Worm (Caenorhabditis elegans): ENCODE data around the gene clec-74.

clec-74 gene

DNA sequence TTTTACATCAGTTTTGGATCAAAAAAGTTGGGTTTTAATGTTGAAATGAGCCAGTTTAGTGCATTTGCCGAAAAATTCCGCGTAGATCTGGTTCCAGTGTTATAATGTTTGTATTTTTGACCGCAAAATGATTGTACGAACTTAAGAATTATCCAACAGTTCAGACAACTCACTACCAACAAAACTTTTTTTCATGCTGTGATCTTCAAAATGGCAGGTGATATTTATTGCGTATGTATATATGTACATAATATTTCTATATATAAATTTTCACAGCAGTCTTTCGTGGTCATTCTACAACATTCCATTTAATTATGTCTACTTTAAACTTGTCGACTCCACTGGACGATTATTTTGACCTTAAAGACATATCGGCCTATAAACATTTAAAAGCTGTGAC lies 41.5 kb upstream of the clec-74 start, which contains the start of gene srz-20:
Gene srz-20 (plus strand): TSS at position 301 of the 400 bp plus-strand sequence.
- TF ChIP-seq lin-13 (tag; optimal IDR thresholded peaks at IDR 0.05), result no peak
- no peak for TF ChIP-seq sem-2 (GFP tag; optimal IDR thresholded peaks at IDR 0.05)
- no peak for TF ChIP-seq nhr-76 (tag; optimal IDR thresholded peaks at IDR 0.05)
- no peak for TF ChIP-seq ceh-83 (GFP tag; optimal IDR thresholded peaks at IDR 0.05)
- TF ChIP-seq mab-5 (tag; optimal IDR thresholded peaks at IDR 0.05), result no peak
- no peak for TF ChIP-seq nhr-237 (tag; optimal IDR thresholded peaks at IDR 0.05)
- TF ChIP-seq elt-3 (tag; optimal IDR thresholded peaks at IDR 0.05), result no peak
- TF ChIP-seq zip-8 (tag; optimal IDR thresholded peaks at IDR 0.05), result no peak
- TF ChIP-seq drap-1 (GFP tag; optimal IDR thresholded peaks at IDR 0.05), result no peak
- TF ChIP-seq nhr-12 (tag; optimal IDR thresholded peaks at IDR 0.05), result no peak
- TF ChIP-seq mep-1 (tag; optimal IDR thresholded peaks at IDR 0.05), result no peak
- no peak for TF ChIP-seq sptf-1 (tag; optimal IDR thresholded peaks at IDR 0.05)

DNA sequence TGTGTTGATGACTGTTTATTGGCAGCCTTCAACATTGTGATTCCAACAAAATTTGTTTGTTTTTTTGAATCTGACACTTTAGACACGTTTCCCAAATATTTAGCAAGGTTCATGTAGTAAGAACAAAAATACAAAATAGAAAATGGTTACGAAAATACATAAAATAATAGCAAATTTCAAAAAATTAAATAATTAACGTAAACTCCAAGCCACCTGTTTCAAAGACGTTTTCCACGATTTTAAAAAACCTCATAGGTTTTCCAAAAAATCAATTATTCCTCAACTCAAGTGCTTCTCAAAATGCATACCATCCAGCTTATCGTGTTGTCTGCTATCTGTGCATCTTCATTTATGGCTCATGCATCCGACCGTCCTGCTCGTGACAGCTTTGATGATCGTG lies 39.4 kb upstream of the clec-74 start, which contains the start of gene F56D6.14:
Gene F56D6.14 (plus strand): TSS at position 301 of the 400 bp plus-strand sequence.
- TF ChIP-seq elt-3 (tag; optimal IDR thresholded peaks at IDR 0.05), result no peak
- no peak for TF ChIP-seq elt-1 (tag; optimal IDR thresholded peaks at IDR 0.05; ENCODE audit: borderline replicate concordance, insufficient read depth)
- TF ChIP-seq drap-1 (GFP tag; optimal IDR thresholded peaks at IDR 0.05), result no peak
- no peak for TF ChIP-seq nhr-28 (tag; optimal IDR thresholded peaks at IDR 0.05)
- no peak for TF ChIP-seq ztf-11 (tag; optimal IDR thresholded peaks at IDR 0.05)
- no peak for TF ChIP-seq flh-1 (GFP tag; optimal IDR thresholded peaks at IDR 0.05)
- no peak for TF ChIP-seq mls-2 (tag; optimal IDR thresholded peaks at IDR 0.05)
- TF ChIP-seq mep-1 (tag; optimal IDR thresholded peaks at IDR 0.05), result no peak
- no peak for TF ChIP-seq nhr-12 (tag; optimal IDR thresholded peaks at IDR 0.05)

DNA sequence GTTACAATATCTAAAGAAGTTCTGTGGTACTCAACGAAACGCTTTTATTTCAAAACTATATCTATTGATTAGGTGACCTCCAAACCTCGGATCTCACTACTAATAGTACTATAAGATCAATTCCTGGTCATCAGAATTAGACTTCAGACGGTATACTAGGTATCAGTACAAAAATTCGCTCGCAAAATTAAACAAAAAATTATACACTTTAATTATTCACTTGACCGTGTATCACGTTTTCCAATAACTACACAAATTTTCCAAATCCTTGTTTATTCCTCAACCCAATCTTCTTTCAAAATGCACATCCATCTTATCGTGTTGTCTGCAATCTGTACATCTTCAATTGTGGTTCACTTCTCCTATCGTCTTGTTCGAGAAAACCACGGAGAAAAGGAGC lies 38.6 kb upstream of the clec-74 start, which contains the start of gene F56D6.23:
Gene F56D6.23 (plus strand): TSS at position 301 of the 400 bp plus-strand sequence.
- TF ChIP-seq flh-1 (GFP tag; optimal IDR thresholded peaks at IDR 0.05) (no peak), lsy-2 (tag; optimal IDR thresholded peaks at IDR 0.05) (no peak), sem-2 (GFP tag; optimal IDR thresholded peaks at IDR 0.05) (no peak), hlh-1 (tag; optimal IDR thresholded peaks at IDR 0.05) (no peak), ham-2 (GFP tag; optimal IDR thresholded peaks at IDR 0.05) (no peak), nhr-12 (tag; optimal IDR thresholded peaks at IDR 0.05) (no peak), tbx-8 (GFP tag; optimal IDR thresholded peaks at IDR 0.05) (no peak), ces-1 (GFP tag; optimal IDR thresholded peaks at IDR 0.05) (no peak), lin-13 (tag; optimal IDR thresholded peaks at IDR 0.05) (no peak), unc-120 (tag; optimal IDR thresholded peaks at IDR 0.05; ENCODE audit: poor library complexity, severe bottlenecking) (no peak), pha-4 (tag; optimal IDR thresholded peaks at IDR 0.05) (no peak), ceh-39 (tag; optimal IDR thresholded peaks at IDR 0.05) (no peak), blmp-1 (tag; optimal IDR thresholded peaks at IDR 0.05) (no peak)

DNA sequence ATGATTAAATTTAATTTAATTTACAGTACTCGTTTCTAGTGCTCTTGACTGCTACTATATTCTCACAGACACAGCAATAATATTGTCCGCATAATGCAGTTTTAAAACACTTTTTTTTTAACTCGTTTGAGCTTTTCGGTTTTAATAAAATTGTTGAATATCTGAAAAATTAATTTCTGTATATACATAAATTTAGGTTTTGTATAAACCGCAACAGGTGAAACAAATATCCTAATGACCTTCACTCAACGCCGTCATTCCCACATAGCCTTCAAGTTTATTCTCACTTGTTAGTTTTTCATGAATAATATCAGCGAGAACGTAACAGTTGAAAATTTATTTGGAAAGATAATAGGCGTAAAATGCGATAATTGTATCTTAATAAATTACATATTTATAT lies 37.3 kb upstream of the clec-74 start, which contains the start of gene srz-19:
Gene srz-19 (plus strand): TSS at position 301 of the 400 bp plus-strand sequence.
- TF ChIP-seq unc-120 (tag; optimal IDR thresholded peaks at IDR 0.05; ENCODE audit: poor library complexity, severe bottlenecking) (no peak), nhr-12 (tag; optimal IDR thresholded peaks at IDR 0.05) (no peak)

DNA sequence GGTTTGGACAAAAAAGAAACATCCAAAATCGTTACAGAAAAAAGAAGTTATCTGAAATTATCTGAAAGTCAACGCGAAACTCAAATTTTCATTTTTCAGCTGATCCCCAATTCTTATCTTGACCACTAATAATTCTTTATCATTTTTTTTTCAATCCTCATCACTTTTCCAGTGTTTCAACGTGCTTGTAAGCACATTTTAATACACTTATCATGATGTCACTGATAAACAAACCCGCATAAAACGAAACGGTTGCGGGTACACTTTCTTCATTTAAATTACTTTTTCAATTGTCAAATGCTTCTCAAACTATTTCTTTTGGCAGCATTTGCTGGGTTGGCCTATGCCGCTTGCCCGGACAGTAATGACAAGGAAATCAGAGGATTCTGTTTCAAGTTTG lies 34.9 kb upstream of the clec-74 start, which contains the start of gene clec-67:
Gene clec-67 (plus strand): TSS at position 268 of the 400 bp plus-strand sequence.
- no peak for TF ChIP-seq flh-1 (GFP tag; optimal IDR thresholded peaks at IDR 0.05)
- no peak for TF ChIP-seq drap-1 (GFP tag; optimal IDR thresholded peaks at IDR 0.05)
- no peak for TF ChIP-seq elt-1 (tag; optimal IDR thresholded peaks at IDR 0.05; ENCODE audit: borderline replicate concordance, insufficient read depth)

DNA sequence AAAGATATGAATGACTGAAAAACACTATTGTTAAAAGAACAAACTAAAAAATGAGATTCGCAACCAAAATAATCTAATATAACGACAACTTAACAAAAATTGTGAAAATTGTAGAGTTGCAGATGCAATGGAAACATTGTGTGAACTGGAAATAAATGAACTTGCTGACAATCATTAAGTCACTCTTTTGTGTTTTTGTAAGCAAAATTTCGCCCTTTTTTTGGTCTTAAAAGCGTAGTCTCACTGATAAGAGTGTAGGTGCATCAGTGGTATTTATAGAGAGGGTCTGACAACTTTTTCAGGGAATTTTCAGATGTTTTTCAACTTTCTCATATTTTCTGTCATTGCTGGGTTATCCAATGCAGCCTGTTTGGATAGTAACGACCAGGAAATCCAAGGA lies 30.7 kb upstream of the clec-74 start, which contains the start of gene clec-68:
Gene clec-68 (plus strand): TSS at position 301 of the 400 bp plus-strand sequence.
- TF ChIP-seq unc-39 (tag; optimal IDR thresholded peaks at IDR 0.05) (no peak), ceh-43 (GFP tag; optimal IDR thresholded peaks at IDR 0.05) (no peak), lin-13 (tag; optimal IDR thresholded peaks at IDR 0.05) (no peak), lin-32 (GFP tag; optimal IDR thresholded peaks at IDR 0.05) (no peak), ces-1 (GFP tag; optimal IDR thresholded peaks at IDR 0.05) (no peak), ham-2 (GFP tag; optimal IDR thresholded peaks at IDR 0.05) (no peak)
